Fruit fly (Drosophila melanogaster) whole organism, wandering third instar larva: ENCODE results near the gene CG46310.

Experiments used
- CrebA ChIP-seq: fragments of 200-800 bp; sonication (Bioruptor generic); optimal IDR thresholded peaks from 2 replicates; lab custom pipeline; 2016; ENCODE audit warnings: missing biosample characterization, mild to moderate bottlenecking, missing genetic modification characterization, borderline replicate concordance
- Hnf4 ChIP-seq: fragments of 200-800 bp; sonication (Bioruptor generic); optimal IDR thresholded peaks from 2 replicates; lab custom pipeline; 2016; ENCODE audit warnings: missing biosample characterization, mild to moderate bottlenecking, missing genetic modification characterization
- fru ChIP-seq: fragments of 200-800 bp; sonication (Bioruptor generic); optimal IDR thresholded peaks from 3 replicates; lab custom pipeline; 2016; ENCODE audit warnings: missing biosample characterization, mild to moderate bottlenecking, missing genetic modification characterization
- rgr ChIP-seq: fragments of 200-800 bp; sonication (Bioruptor generic); optimal IDR thresholded peaks from 3 replicates; lab custom pipeline; 2016; ENCODE audit warnings: missing biosample characterization, mild to moderate bottlenecking, missing genetic modification characterization

dm6 chr3R:23164630-23165029 is 9.0 kb upstream of the CG46310 start:
- TF ChIP-seq CrebA, result no peak
- no peak for TF ChIP-seq rgr (GFP tag; lab: Kevin White, UChicago)
- no peak for TF ChIP-seq fru
- no peak for TF ChIP-seq Hnf4 (GFP tag; lab: Kevin White, UChicago)
